Fruit fly (Drosophila melanogaster): Measurements from ENCODE around the gene RagA-B.

The RagA-B gene

dm6 chr3R:8978768-8979167 is 5.3 kb downstream of the RagA-B start (continued):
- peak; percentile 68 for TF ChIP-seq CG11504 (tag; optimal IDR thresholded peaks at IDR 0.05)
- TF ChIP-seq CG7963 (GFP tag; IDR thresholded peaks at IDR 0.05; ENCODE audit: partially characterized antibody), result no peak
- no peak for TF ChIP-seq CG4328 (GFP tag; optimal IDR thresholded peaks at IDR 0.05)
- no peak for TF ChIP-seq CG10431 (GFP tag; optimal IDR thresholded peaks at IDR 0.05)
- no peak for TF ChIP-seq ro (GFP tag; IDR thresholded peaks at IDR 0.05)
- no peak for TF ChIP-seq Usf (GFP tag; optimal IDR thresholded peaks at IDR 0.05)
- 0 out of 3 replicates have a peak, but pooled peaks have one; percentile 27 for TF ChIP-seq CG11560 (tag; IDR thresholded peaks at IDR 0.05)
- TF ChIP-seq Atf-2 (GFP tag; optimal IDR thresholded peaks at IDR 0.05), result no peak
- no peak for TF ChIP-seq Meics (GFP tag; optimal IDR thresholded peaks at IDR 0.05)
- no peak for TF ChIP-seq Hr3 (GFP tag; optimal IDR thresholded peaks at IDR 0.05)
- no peak for TF ChIP-seq crp (GFP tag; optimal IDR thresholded peaks at IDR 0.05)
- TF ChIP-seq CG16813 (GFP tag; IDR thresholded peaks at IDR 0.05; ENCODE audit: partially characterized antibody), result no peak
- TF ChIP-seq lov (optimal IDR thresholded peaks at IDR 0.05), result no peak
- no peak for TF ChIP-seq lov (GFP tag; IDR thresholded peaks at IDR 0.05)
- no peak for TF ChIP-seq Scr (GFP tag; IDR thresholded peaks at IDR 0.05; ENCODE audit: partially characterized antibody)
- TF ChIP-seq zfh1 (GFP tag; IDR thresholded peaks at IDR 0.05), result no peak
- TF ChIP-seq CG10565 (GFP tag; optimal IDR thresholded peaks at IDR 0.05), result no peak
- TF ChIP-seq CG34376 (GFP tag; optimal IDR thresholded peaks at IDR 0.05), result no peak
- no peak for TF ChIP-seq CG3726 (GFP tag; IDR thresholded peaks at IDR 0.05)
- TF ChIP-seq CG17359 (tag; optimal IDR thresholded peaks at IDR 0.05), result peak; percentile 65
- TF ChIP-seq lmd (GFP tag; IDR thresholded peaks at IDR 0.05), result peak; percentile 34; the same call in 1 of the 2 replicates
- peak; percentile 40 for TF ChIP-seq sisA (GFP tag; IDR thresholded peaks at IDR 0.05)
- TF ChIP-seq gem (tag; optimal IDR thresholded peaks at IDR 0.05), result peak; percentile 64
- no peak for TF ChIP-seq CG18011 (GFP tag; optimal IDR thresholded peaks at IDR 0.05)
- peak; percentile 25; the same call in 1 of the 2 replicates for TF ChIP-seq CG6689 (GFP tag; IDR thresholded peaks at IDR 0.05)
- no peak for TF ChIP-seq nom (GFP tag; optimal IDR thresholded peaks at IDR 0.05)
- no peak for TF ChIP-seq zen2 (GFP tag; IDR thresholded peaks at IDR 0.05; ENCODE audit: partially characterized antibody)
- no peak for TF ChIP-seq odd (GFP tag; optimal IDR thresholded peaks at IDR 0.05)
- no peak for TF ChIP-seq Kr (GFP tag; optimal IDR thresholded peaks at IDR 0.05)
- no peak for TF ChIP-seq Deaf1 (tag; optimal IDR thresholded peaks at IDR 0.05)
- TF ChIP-seq gfzf (GFP tag; optimal IDR thresholded peaks at IDR 0.05), result no peak
- no peak for TF ChIP-seq sens-2 (GFP tag; IDR thresholded peaks at IDR 0.05)
- no peak for TF ChIP-seq ftz-f1 (GFP tag; optimal IDR thresholded peaks at IDR 0.05)
- no peak for TF ChIP-seq CG11247 (GFP tag; IDR thresholded peaks at IDR 0.05)
- peak; percentile 46; the same call in 1 of the 2 replicates for TF ChIP-seq ap (GFP tag; IDR thresholded peaks at IDR 0.05)
- no peak for TF ChIP-seq Gug (GFP tag; IDR thresholded peaks at IDR 0.05)
- no peak for TF ChIP-seq CG4404 (GFP tag; IDR thresholded peaks at IDR 0.05)
- no peak for TF ChIP-seq BEAF-32 (GFP tag; optimal IDR thresholded peaks at IDR 0.05)
- TF ChIP-seq CG33557 (GFP tag; optimal IDR thresholded peaks at IDR 0.05), result no peak
- no peak for TF ChIP-seq trh (GFP tag; optimal IDR thresholded peaks at IDR 0.05)
- 0 out of 3 replicates have a peak, but pooled peaks have one; percentile 50 for TF ChIP-seq CG11093 (GFP tag; IDR thresholded peaks at IDR 0.05)
- no peak for TF ChIP-seq Dip3 (GFP tag; optimal IDR thresholded peaks at IDR 0.05)
- TF ChIP-seq CG30431 (GFP tag; optimal IDR thresholded peaks at IDR 0.05), result no peak
- TF ChIP-seq stwl (tag; optimal IDR thresholded peaks at IDR 0.05), result no peak
- TF ChIP-seq CG10979 (tag; optimal IDR thresholded peaks at IDR 0.05), result peak; percentile 67
- no peak for TF ChIP-seq Dad (GFP tag; optimal IDR thresholded peaks at IDR 0.05)
- peak; percentile 42 for TF ChIP-seq ssp (GFP tag; IDR thresholded peaks at IDR 0.05)
- TF ChIP-seq CG4360 (GFP tag; IDR thresholded peaks at IDR 0.05), result no peak
- TF ChIP-seq CG2712 (tag; optimal IDR thresholded peaks at IDR 0.05), result peak; percentile 18
- no peak for TF ChIP-seq Fer1 (GFP tag; optimal IDR thresholded peaks at IDR 0.05)
- no peak for TF ChIP-seq CrebB (tag; optimal IDR thresholded peaks at IDR 0.05)
